Worm (Caenorhabditis elegans) whole organism, L2 larva: ENCODE results near the gene T22D1.8.

Experiments used
- F13H6.1 ChIP-seq: sonication (generic microtip); optimal IDR thresholded peaks from 2 replicates; lab custom pipeline; 2016; ENCODE audit warnings: missing genetic modification characterization, missing compliant biosample characterization
- R02D3.7 ChIP-seq: fragments of 150-350 bp; optimal IDR thresholded peaks from 2 replicates; lab custom pipeline; 2014; ENCODE audit warnings: missing biosample characterization, missing genetic modification characterization
- Y55F3AM.14 ChIP-seq: fragments of 200-800 bp; sonication (Bioruptor generic); optimal IDR thresholded peaks from 2 replicates; lab custom pipeline; 2018; ENCODE audit warnings: mild to moderate bottlenecking, missing genetic modification characterization, missing compliant biosample characterization
- ZK546.5 ChIP-seq: sonication (generic microtip); optimal IDR thresholded peaks from 2 replicates; lab custom pipeline; 2017; ENCODE audit warnings: missing biosample characterization, missing genetic modification characterization
- alr-1 ChIP-seq: fragments of 150-350 bp; optimal IDR thresholded peaks from 2 replicates; lab custom pipeline; 2014; ENCODE audit warnings: missing biosample characterization, missing genetic modification characterization
- aly-2 ChIP-seq: fragments of 150-350 bp; optimal IDR thresholded peaks from 2 replicates; lab custom pipeline; 2014; ENCODE audit warnings: missing biosample characterization, missing genetic modification characterization
- ama-1 ChIP-seq: fragments of 150-350 bp; optimal IDR thresholded peaks from 2 replicates; lab custom pipeline; 2018; ENCODE audit warnings: inconsistent platforms
- blmp-1 ChIP-seq: sonication (generic microtip); optimal IDR thresholded peaks from 2 replicates; lab custom pipeline; 2017; ENCODE audit warnings: missing genetic modification characterization, mild to moderate bottlenecking, missing compliant biosample characterization, antibody characterized with exemption, moderate library complexity; ENCODE audit not compliant: insufficient read depth
- crh-2 ChIP-seq: sonication (generic microtip); optimal IDR thresholded peaks from 2 replicates; lab custom pipeline; 2017; ENCODE audit warnings: missing biosample characterization, missing genetic modification characterization
- elt-3 ChIP-seq: sonication (generic microtip); optimal IDR thresholded peaks from 2 replicates; lab custom pipeline; 2017; ENCODE audit warnings: missing biosample characterization, missing genetic modification characterization
- gmeb-1 ChIP-seq: fragments of 150-350 bp; optimal IDR thresholded peaks from 2 replicates; lab custom pipeline; 2014; ENCODE audit warnings: missing biosample characterization, missing genetic modification characterization
- lin-11 ChIP-seq: fragments of 150-350 bp; sonication (generic microtip); optimal IDR thresholded peaks from 2 replicates; lab custom pipeline; 2014; ENCODE audit warnings: missing biosample characterization, missing genetic modification characterization, inconsistent platforms, mixed read lengths
- lin-39 ChIP-seq: fragments of 150-350 bp; optimal IDR thresholded peaks from 2 replicates; lab custom pipeline; 2014; ENCODE audit warnings: missing biosample characterization, missing genetic modification reagents, missing genetic modification characterization
- mbf-1 ChIP-seq: sonication (generic microtip); optimal IDR thresholded peaks from 2 replicates; lab custom pipeline; 2017; ENCODE audit warnings: missing biosample characterization, missing genetic modification characterization
- mdl-1 ChIP-seq, 2 experiments: fragments of 150-350 bp in 1 of 2; sonication (generic microtip) in 1 of 2; optimal IDR thresholded peaks; 2 replicates each; lab custom pipeline; 2017; ENCODE audit warnings: missing biosample characterization in 2 of 2, missing genetic modification characterization in 2 of 2
- nhr-10 ChIP-seq: sonication (generic microtip); optimal IDR thresholded peaks from 2 replicates; lab custom pipeline; 2017; ENCODE audit warnings: missing biosample characterization, missing genetic modification characterization
- nhr-129 ChIP-seq: fragments of 150-350 bp; optimal IDR thresholded peaks from 2 replicates; lab custom pipeline; 2014; ENCODE audit warnings: missing biosample characterization, missing genetic modification characterization
- nhr-23 ChIP-seq: fragments of 150-350 bp; optimal IDR thresholded peaks from 2 replicates; lab custom pipeline; 2014; ENCODE audit warnings: missing biosample characterization, missing genetic modification reagents, missing genetic modification characterization
- nhr-237 ChIP-seq: fragments of 150-350 bp; optimal IDR thresholded peaks from 2 replicates; lab custom pipeline; 2014; ENCODE audit warnings: missing biosample characterization, missing genetic modification characterization
- nhr-25 ChIP-seq: fragments of 150-350 bp; sonication (generic microtip); optimal IDR thresholded peaks from 3 replicates; lab custom pipeline; 2014; ENCODE audit warnings: missing biosample characterization, missing genetic modification characterization
- nhr-77 ChIP-seq: fragments of 150-350 bp; optimal IDR thresholded peaks from 2 replicates; lab custom pipeline; 2014; ENCODE audit warnings: missing biosample characterization, missing genetic modification characterization
- peb-1 ChIP-seq: fragments of 150-350 bp; optimal IDR thresholded peaks from 2 replicates; lab custom pipeline; 2014; ENCODE audit warnings: missing biosample characterization, missing genetic modification characterization
- sem-4 ChIP-seq: fragments of 150-350 bp; optimal IDR thresholded peaks from 2 replicates; lab custom pipeline; 2014; ENCODE audit warnings: missing biosample characterization, missing genetic modification reagents, missing genetic modification characterization
- sma-3 ChIP-seq: sonication (generic microtip); optimal IDR thresholded peaks from 2 replicates; lab custom pipeline; 2016; ENCODE audit warnings: missing genetic modification reagents, missing genetic modification characterization, missing compliant biosample characterization
- sma-9 ChIP-seq, 2 experiments: fragments of 150-350 bp in 1 of 2; sonication (generic microtip) in 1 of 2; optimal IDR thresholded peaks; 2 replicates each; lab custom pipeline; 2014 to 2016; ENCODE audit warnings: missing genetic modification characterization in 2 of 2, mild to moderate bottlenecking in 1 of 2, missing biosample characterization in 1 of 2, missing compliant biosample characterization in 1 of 2, missing genetic modification reagents in 1 of 2, moderate library complexity in 1 of 2
- snpc-4 ChIP-seq: fragments of 150-350 bp; optimal IDR thresholded peaks from 2 replicates; lab custom pipeline; 2014; ENCODE audit warnings: missing biosample characterization, missing genetic modification characterization
- unc-55 ChIP-seq: fragments of 150-350 bp; sonication (generic microtip); optimal IDR thresholded peaks from 3 replicates; lab custom pipeline; 2014; ENCODE audit warnings: missing biosample characterization, missing genetic modification reagents, missing genetic modification characterization
- zag-1 ChIP-seq: fragments of 150-350 bp; optimal IDR thresholded peaks from 2 replicates; lab custom pipeline; 2014; ENCODE audit warnings: missing biosample characterization, missing genetic modification characterization
- ztf-1 ChIP-seq: fragments of 200-800 bp; sonication (Bioruptor generic); conservative IDR thresholded peaks from 2 replicates; pipeline ENCODE4 v1.3.6; 2022; ENCODE audit warnings: missing genetic modification characterization, missing compliant biosample characterization
- ztf-11 ChIP-seq: sonication (generic microtip); optimal IDR thresholded peaks from 2 replicates; lab custom pipeline; 2017; ENCODE audit warnings: missing biosample characterization, missing genetic modification characterization
- ztf-4 ChIP-seq: fragments of 150-350 bp; optimal IDR thresholded peaks from 2 replicates; lab custom pipeline; 2014; ENCODE audit warnings: missing biosample characterization, missing genetic modification characterization

Gene T22D1.8

ce11 chrIV:6872958-6873357 is 33.2 kb downstream of the T22D1.8 start, which contains the start of gene srx-19:
srx-19 (plus strand) TSS chrIV:6873258.
- no peak for TF ChIP-seq nhr-129 (tag; lab: Kevin White, UChicago)
- TF ChIP-seq ztf-1: no peak
- TF ChIP-seq ZK546.5 (tag; lab: Kevin White, UChicago): no peak
- TF ChIP-seq nhr-23 (tag; lab: Kevin White, UChicago): no peak
- TF ChIP-seq elt-3 (tag; lab: Kevin White, UChicago): no peak
- TF ChIP-seq sma-3: no peak
- no peak for TF ChIP-seq zag-1
- no peak for TF ChIP-seq nhr-25 (tag; lab: Kevin White, UChicago)
- no peak for TF ChIP-seq mdl-1 (tag; optimal IDR thresholded peaks at IDR 0.05; lab: Kevin White, UChicago)
- TF ChIP-seq ztf-11: no peak
- TF ChIP-seq gmeb-1 (tag; lab: Kevin White, UChicago): no peak
- TF ChIP-seq alr-1 (tag; lab: Kevin White, UChicago): no peak
- no peak for TF ChIP-seq F13H6.1 (tag; lab: Kevin White, UChicago)
- TF ChIP-seq nhr-10 (tag; lab: Kevin White, UChicago): no peak
- TF ChIP-seq lin-39 (tag; lab: Kevin White, UChicago): no peak
- no peak for TF ChIP-seq nhr-77 (tag; lab: Kevin White, UChicago)
- TF ChIP-seq Y55F3AM.14: no peak
- no peak for TF ChIP-seq R02D3.7 (tag; lab: Kevin White, UChicago)
- no peak for TF ChIP-seq mbf-1 (tag; lab: Kevin White, UChicago)
- TF ChIP-seq nhr-237 (tag; lab: Kevin White, UChicago): no peak

- TF ChIP-seq unc-55 (GFP tag; lab: Kevin White, UChicago) (no peak), nhr-129 (tag; lab: Kevin White, UChicago) (no peak), snpc-4 (tag; lab: Kevin White, UChicago) (no peak), sma-9 (GFP tag; optimal IDR thresholded peaks at IDR 0.05; lab: Kevin White, UChicago) (no peak), sma-9 (tag; optimal IDR thresholded peaks at IDR 0.05; lab: Kevin White, UChicago) (no peak), nhr-25 (tag; lab: Kevin White, UChicago) (no peak), R02D3.7 (tag; lab: Kevin White, UChicago) (no peak), blmp-1 (no peak), Y55F3AM.14 (no peak), peb-1 (tag; lab: Kevin White, UChicago) (no peak), ztf-4 (tag; lab: Kevin White, UChicago) (no peak), nhr-10 (tag; lab: Kevin White, UChicago) (no peak), ZK546.5 (tag; lab: Kevin White, UChicago) (no peak), ztf-1 (no peak), nhr-237 (tag; lab: Kevin White, UChicago) (no peak), elt-3 (tag; lab: Kevin White, UChicago) (no peak), crh-2 (tag; lab: Kevin White, UChicago) (no peak), aly-2 (tag; lab: Kevin White, UChicago) (no peak), zag-1 (no peak)
Measured at ce11 chrIV:6867791-6868190, 38.4 kb downstream of the T22D1.8 start, which contains the start of gene srx-20. srx-20 (plus strand) TSS chrIV:6868091.

- TF ChIP-seq unc-55 (GFP tag; lab: Kevin White, UChicago) (no peak), F13H6.1 (tag; lab: Kevin White, UChicago) (no peak), alr-1 (tag; lab: Kevin White, UChicago) (no peak), nhr-23 (tag; lab: Kevin White, UChicago) (no peak), mbf-1 (tag; lab: Kevin White, UChicago) (no peak), lin-11 (tag; lab: Kevin White, UChicago) (no peak), nhr-10 (tag; lab: Kevin White, UChicago) (no peak), ama-1 (lab: Kevin White, UChicago) (no peak), ztf-11 (no peak), ztf-1 (no peak), elt-3 (tag; lab: Kevin White, UChicago) (no peak), sem-4 (tag; lab: Kevin White, UChicago) (no peak)
- TF ChIP-seq, all 48 proteins: peak for 0
Measured at ce11 chrIV:6859270-6859669, 46.9 kb downstream of the T22D1.8 start, which contains the start of gene R13H7.2. R13H7.2 (minus strand) TSS chrIV:6859370.

- no peak for TF ChIP-seq Y55F3AM.14
- no peak for TF ChIP-seq snpc-4 (tag; lab: Kevin White, UChicago)
- no peak for TF ChIP-seq peb-1 (tag; lab: Kevin White, UChicago)
- TF ChIP-seq gmeb-1 (tag; lab: Kevin White, UChicago): no peak
- TF ChIP-seq, all 48 proteins: peak for 0
Measured at ce11 chrIV:6852727-6853126, 53.4 kb downstream of the T22D1.8 start.
